Worm (Caenorhabditis elegans) whole organism, late embryonic: Measurements from ENCODE around the gene F17C8.6.

Experiments
- C38D4.7 ChIP-seq: fragments of 200-800 bp; sonication (Bioruptor generic); optimal IDR thresholded peaks from 2 replicates; lab custom pipeline; 2018; ENCODE audit warnings: mild to moderate bottlenecking, missing genetic modification characterization, moderate library complexity, missing compliant biosample characterization
- elt-2 ChIP-seq: sonication (generic microtip); optimal IDR thresholded peaks from 2 replicates; lab custom pipeline; 2016; ENCODE audit warnings: missing genetic modification reagents, missing genetic modification characterization, missing compliant biosample characterization
- ets-4 ChIP-seq: sonication (generic microtip); optimal IDR thresholded peaks from 2 replicates; lab custom pipeline; 2016; ENCODE audit warnings: missing genetic modification characterization, missing compliant biosample characterization
- lin-11 ChIP-seq: fragments of 200-800 bp; sonication (Bioruptor generic); optimal IDR thresholded peaks from 2 replicates; lab custom pipeline; 2018; ENCODE audit warnings: mild to moderate bottlenecking, missing genetic modification characterization, missing compliant biosample characterization
- nfya-1 ChIP-seq: sonication (generic microtip); optimal IDR thresholded peaks from 2 replicates; lab custom pipeline; 2017; ENCODE audit warnings: missing genetic modification characterization, mild to moderate bottlenecking, missing compliant biosample characterization, antibody characterized with exemption, moderate library complexity

DNA sequence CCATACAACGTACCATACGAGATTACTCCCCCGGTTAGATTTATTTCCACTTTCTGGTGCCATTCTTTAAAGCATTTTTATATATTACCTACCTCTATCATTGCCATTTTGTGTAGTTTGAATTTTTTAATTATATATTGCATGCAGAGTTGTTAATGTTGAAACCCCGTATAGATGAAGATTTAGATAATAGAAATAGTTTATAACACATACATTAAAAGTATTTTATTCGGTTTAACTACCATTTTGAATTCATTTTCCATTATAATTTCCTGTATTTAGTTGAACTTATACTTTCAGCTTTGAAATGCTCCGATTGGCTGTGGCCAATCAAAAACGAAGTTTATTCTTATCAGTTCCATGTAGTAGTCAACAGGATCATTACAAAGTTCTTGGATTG, 48.0 kb downstream of the F17C8.6 start, which contains the start of gene dnj-18:
- no peak for TF ChIP-seq C38D4.7 (GFP tag; lab: Kevin White, UChicago)
- no peak for TF ChIP-seq nfya-1
- TF ChIP-seq elt-2 (tag; lab: Kevin White, UChicago): no peak
- TF ChIP-seq lin-11 (tag; lab: Kevin White, UChicago): no peak
- TF ChIP-seq ets-4 (tag; lab: Kevin White, UChicago): no peak
